ENCODE assay signal across 1 fruit fly cellular context in genomic region chr2L:9205133-9205615, dm6.
TF ChIP-seq lines count a peak whose summit lies in the region.

No protein-coding gene starts in this region.

TF ChIP-seq in whole organism, embryonic, 481 proteins besides CTCF, POLR2A, EP300 and RAD21 (continued from another document):
- peak; percentile 19 for TF ChIP-seq grn (GFP tag; optimal IDR thresholded peaks at IDR 0.05; lab: Kevin White, UChicago)
- TF ChIP-seq Awh (GFP tag; IDR thresholded peaks at IDR 0.05; lab: Robert Waterston, UW), result 0 out of 2 replicates have a peak, but pooled peaks have one; percentile 13
- TF ChIP-seq bowl (GFP tag; IDR thresholded peaks at IDR 0.05; lab: Robert Waterston, UW), result peak; percentile 86; the same call in 1 of the 2 replicates
- TF ChIP-seq CG8765 (GFP tag; IDR thresholded peaks at IDR 0.05; lab: Robert Waterston, UW), result peak; percentile 92; the same call in 1 of the 2 replicates
- TF ChIP-seq CG8478 (optimal IDR thresholded peaks at IDR 0.05; lab: Kevin White, UChicago), result no peak
- TF ChIP-seq CG14667 (GFP tag; IDR thresholded peaks at IDR 0.05; lab: Robert Waterston, UW), result no peak
- peak; percentile 63; the same call in 1 of the 2 replicates for TF ChIP-seq Rfx (GFP tag; IDR thresholded peaks at IDR 0.05; lab: Robert Waterston, UW)
- TF ChIP-seq nom (GFP tag; optimal IDR thresholded peaks at IDR 0.05; lab: Kevin White, UChicago), result peak; percentile 83
- peak; percentile 36; the same call in 1 of the 3 replicates for TF ChIP-seq CG11695 (GFP tag; IDR thresholded peaks at IDR 0.05; lab: Robert Waterston, UW)
- TF ChIP-seq CG3163 (GFP tag; optimal IDR thresholded peaks at IDR 0.05; lab: Kevin White, UChicago), result peak; percentile 90
- TF ChIP-seq CG6854 (GFP tag; optimal IDR thresholded peaks at IDR 0.05; lab: Kevin White, UChicago), result peak; percentile 39
- peak; percentile 2 for TF ChIP-seq oc (tag; optimal IDR thresholded peaks at IDR 0.05; lab: Kevin White, UChicago)
- peak; percentile 87; the same call in 2 of the 4 replicates for TF ChIP-seq chinmo (GFP tag; IDR thresholded peaks at IDR 0.05; lab: Robert Waterston, UW; ENCODE audit: partially characterized antibody)
- no peak for TF ChIP-seq NC2α (GFP tag; optimal IDR thresholded peaks at IDR 0.05; lab: Kevin White, UChicago)
- no peak for TF ChIP-seq CG11696 (GFP tag; IDR thresholded peaks at IDR 0.05; lab: Robert Waterston, UW)
- no peak for TF ChIP-seq row (GFP tag; IDR thresholded peaks at IDR 0.05; lab: Robert Waterston, UW)
- TF ChIP-seq Drgx (GFP tag; IDR thresholded peaks at IDR 0.05; lab: Robert Waterston, UW), result peak; percentile 86
- no peak for TF ChIP-seq ken (GFP tag; IDR thresholded peaks at IDR 0.05; lab: Robert Waterston, UW)
- peak; percentile 15 for TF ChIP-seq nerfin-1 (tag; optimal IDR thresholded peaks at IDR 0.05; lab: Kevin White, UChicago)
- TF ChIP-seq ATbp (GFP tag; optimal IDR thresholded peaks at IDR 0.05; lab: Kevin White, UChicago), result peak; percentile 93
- TF ChIP-seq sd (tag; optimal IDR thresholded peaks at IDR 0.05; lab: Kevin White, UChicago), result peak; percentile 55
- TF ChIP-seq kay (GFP tag; optimal IDR thresholded peaks at IDR 0.05; lab: Kevin White, UChicago), result no peak
- TF ChIP-seq CG4282 (GFP tag; optimal IDR thresholded peaks at IDR 0.05; lab: Kevin White, UChicago), result no peak
- no peak for TF ChIP-seq CG17186 (GFP tag; optimal IDR thresholded peaks at IDR 0.05; lab: Kevin White, UChicago)
- TF ChIP-seq CG4360 (GFP tag; IDR thresholded peaks at IDR 0.05; lab: Robert Waterston, UW), result peak; percentile 79
- TF ChIP-seq CG8089 (GFP tag; optimal IDR thresholded peaks at IDR 0.05; lab: Kevin White, UChicago), result no peak
- peak; percentile 32 for TF ChIP-seq CG3281 (GFP tag; optimal IDR thresholded peaks at IDR 0.05; lab: Kevin White, UChicago)
- peak; percentile 91; the same call in 2 of the 3 replicates for TF ChIP-seq ci (GFP tag; IDR thresholded peaks at IDR 0.05; lab: Robert Waterston, UW)
- TF ChIP-seq CG12219 (GFP tag; optimal IDR thresholded peaks at IDR 0.05; lab: Kevin White, UChicago), result peak; percentile 45
- no peak for TF ChIP-seq Bgb (GFP tag; IDR thresholded peaks at IDR 0.05; lab: Robert Waterston, UW; ENCODE audit: partially characterized antibody)
- TF ChIP-seq CG34224 (GFP tag; IDR thresholded peaks at IDR 0.05; lab: Robert Waterston, UW; ENCODE audit: partially characterized antibody), result peak; percentile 50; the same call in 1 of the 3 replicates
- no peak for TF ChIP-seq CG8290 (GFP tag; optimal IDR thresholded peaks at IDR 0.05; lab: Kevin White, UChicago)
- peak in 1 of 2 experiments; percentile 36 for TF ChIP-seq CG8290 (tag; optimal IDR thresholded peaks at IDR 0.05; lab: Kevin White, UChicago)
- no peak for TF ChIP-seq CG4617 (GFP tag; optimal IDR thresholded peaks at IDR 0.05; lab: Kevin White, UChicago; ENCODE audit: borderline replicate concordance)
- TF ChIP-seq cas (GFP tag; IDR thresholded peaks at IDR 0.05; lab: Robert Waterston, UW), result peak; percentile 66; the same call in 1 of the 2 replicates
- no peak for TF ChIP-seq CkIIα-i1 (GFP tag; IDR thresholded peaks at IDR 0.05; lab: Robert Waterston, UW)
- no peak for TF ChIP-seq CG3726 (GFP tag; IDR thresholded peaks at IDR 0.05; lab: Robert Waterston, UW)
- peak; percentile 62; the same call in 1 of the 2 replicates for TF ChIP-seq CG14014 (GFP tag; IDR thresholded peaks at IDR 0.05; lab: Robert Waterston, UW)
- TF ChIP-seq CG1529 (GFP tag; optimal IDR thresholded peaks at IDR 0.05; lab: Kevin White, UChicago), result no peak
- TF ChIP-seq slp2 (GFP tag; optimal IDR thresholded peaks at IDR 0.05; lab: Kevin White, UChicago), result no peak
- peak; percentile 42 for TF ChIP-seq exex (tag; optimal IDR thresholded peaks at IDR 0.05; lab: Kevin White, UChicago)
- no peak for TF ChIP-seq CG12391 (tag; optimal IDR thresholded peaks at IDR 0.05; lab: Kevin White, UChicago)
- peak; percentile 81; the same call in 1 of the 2 replicates for TF ChIP-seq vvl (GFP tag; IDR thresholded peaks at IDR 0.05; lab: Robert Waterston, UW)
- peak; percentile 32 for TF ChIP-seq Hmr (GFP tag; optimal IDR thresholded peaks at IDR 0.05; lab: Kevin White, UChicago)
- TF ChIP-seq maf-S (GFP tag; optimal IDR thresholded peaks at IDR 0.05; lab: Kevin White, UChicago), result no peak
- TF ChIP-seq schlank (tag; optimal IDR thresholded peaks at IDR 0.05; lab: Kevin White, UChicago), result no peak
- peak; percentile 15 for TF ChIP-seq CG13296 (GFP tag; optimal IDR thresholded peaks at IDR 0.05; lab: Kevin White, UChicago)
- TF ChIP-seq CG32532 (GFP tag; IDR thresholded peaks at IDR 0.05; lab: Robert Waterston, UW), result peak; percentile 59; the same call in 1 of the 2 replicates
- peak; percentile 73 for TF ChIP-seq sqz (GFP tag; optimal IDR thresholded peaks at IDR 0.05; lab: Kevin White, UChicago)
- TF ChIP-seq CG17385 (GFP tag; optimal IDR thresholded peaks at IDR 0.05; lab: Kevin White, UChicago), result peak; percentile 64
- no peak for TF ChIP-seq CG12942 (GFP tag; optimal IDR thresholded peaks at IDR 0.05; lab: Kevin White, UChicago)
- TF ChIP-seq CG11247 (GFP tag; IDR thresholded peaks at IDR 0.05; lab: Robert Waterston, UW), result no peak
- TF ChIP-seq Med (GFP tag; lab: Kevin White, UChicago), result peak; percentile 83
- TF ChIP-seq seq (GFP tag; IDR thresholded peaks at IDR 0.05; lab: Robert Waterston, UW), result 0 out of 2 replicates have a peak, but pooled peaks have one; percentile 39
- no peak for TF ChIP-seq cwo (GFP tag; optimal IDR thresholded peaks at IDR 0.05; lab: Kevin White, UChicago)
- peak; percentile 15 for TF ChIP-seq yki (optimal IDR thresholded peaks at IDR 0.05; lab: Kevin White, UChicago)
- peak; percentile 80 for TF ChIP-seq Fer1 (GFP tag; optimal IDR thresholded peaks at IDR 0.05; lab: Kevin White, UChicago)
- TF ChIP-seq Adf1 (GFP tag; IDR thresholded peaks at IDR 0.05; lab: Robert Waterston, UW), result peak; percentile 76; the same call in 1 of the 2 replicates
- TF ChIP-seq Hand (GFP tag; optimal IDR thresholded peaks at IDR 0.05; lab: Kevin White, UChicago), result peak; percentile 33
- TF ChIP-seq so (GFP tag; IDR thresholded peaks at IDR 0.05; lab: Robert Waterston, UW), result peak; percentile 72; the same call in 1 of the 3 replicates
- TF ChIP-seq mirr (GFP tag; optimal IDR thresholded peaks at IDR 0.05; lab: Kevin White, UChicago), result peak; percentile 64
- peak; percentile 43 for TF ChIP-seq CG4707 (GFP tag; optimal IDR thresholded peaks at IDR 0.05; lab: Kevin White, UChicago)
- no peak for TF ChIP-seq Nf-YB (GFP tag; optimal IDR thresholded peaks at IDR 0.05; lab: Kevin White, UChicago)
- peak; percentile 22 for TF ChIP-seq PHDP (tag; optimal IDR thresholded peaks at IDR 0.05; lab: Kevin White, UChicago)
- no peak for TF ChIP-seq BEAF-32 (GFP tag; optimal IDR thresholded peaks at IDR 0.05; lab: Kevin White, UChicago)
- peak; percentile 11 for TF ChIP-seq CG17568 (GFP tag; optimal IDR thresholded peaks at IDR 0.05; lab: Kevin White, UChicago)
- TF ChIP-seq corto (GFP tag; optimal IDR thresholded peaks at IDR 0.05; lab: Kevin White, UChicago), result peak; percentile 89
- TF ChIP-seq unpg (GFP tag; optimal IDR thresholded peaks at IDR 0.05; lab: Kevin White, UChicago), result peak; percentile 35
- TF ChIP-seq Jarid2 (GFP tag; optimal IDR thresholded peaks at IDR 0.05; lab: Kevin White, UChicago), result peak; percentile 49
- peak; percentile 45; the same call in 1 of the 3 replicates for TF ChIP-seq zen2 (GFP tag; IDR thresholded peaks at IDR 0.05; lab: Robert Waterston, UW; ENCODE audit: partially characterized antibody)
- TF ChIP-seq abd-A (tag; optimal IDR thresholded peaks at IDR 0.05; lab: Kevin White, UChicago), result peak; percentile 80
- TF ChIP-seq trem (tag; optimal IDR thresholded peaks at IDR 0.05; lab: Kevin White, UChicago), result no peak
- peak; percentile 99 for TF ChIP-seq pfk (GFP tag; optimal IDR thresholded peaks at IDR 0.05; lab: Kevin White, UChicago)
- TF ChIP-seq CG7357 (GFP tag; IDR thresholded peaks at IDR 0.05; lab: Robert Waterston, UW), result no peak
- TF ChIP-seq CG2129 (GFP tag; IDR thresholded peaks at IDR 0.05; lab: Robert Waterston, UW; ENCODE audit: partially characterized antibody), result no peak
- TF ChIP-seq jumu (GFP tag; optimal IDR thresholded peaks at IDR 0.05; lab: Kevin White, UChicago), result no peak
- no peak for TF ChIP-seq CG9932 (GFP tag; IDR thresholded peaks at IDR 0.05; lab: Robert Waterston, UW)
- peak; percentile 22 for TF ChIP-seq salm (tag; optimal IDR thresholded peaks at IDR 0.05; lab: Kevin White, UChicago)
- TF ChIP-seq klu (GFP tag; IDR thresholded peaks at IDR 0.05; lab: Robert Waterston, UW), result no peak
- peak; percentile 15 for TF ChIP-seq nau (GFP tag; optimal IDR thresholded peaks at IDR 0.05; lab: Kevin White, UChicago)
- no peak for TF ChIP-seq ssp (GFP tag; IDR thresholded peaks at IDR 0.05; lab: Robert Waterston, UW)
- TF ChIP-seq fd64A (GFP tag; optimal IDR thresholded peaks at IDR 0.05; lab: Kevin White, UChicago), result peak; percentile 18
- peak; percentile 32; the same call in 1 of the 2 replicates for TF ChIP-seq Xrp1 (GFP tag; IDR thresholded peaks at IDR 0.05; lab: Robert Waterston, UW)
- no peak for TF ChIP-seq ham (GFP tag; IDR thresholded peaks at IDR 0.05; lab: Robert Waterston, UW)
- TF ChIP-seq CG7271 (tag; optimal IDR thresholded peaks at IDR 0.05; lab: Kevin White, UChicago), result no peak
- TF ChIP-seq CG17912 (GFP tag; optimal IDR thresholded peaks at IDR 0.05; lab: Kevin White, UChicago), result no peak
- TF ChIP-seq gsb (GFP tag; IDR thresholded peaks at IDR 0.05; lab: Robert Waterston, UW), result no peak; the same call in 1 of the 2 replicates
- 0 out of 3 replicates have a peak, but pooled peaks have one; percentile 31 for TF ChIP-seq otp (GFP tag; IDR thresholded peaks at IDR 0.05; lab: Robert Waterston, UW)
- TF ChIP-seq BtbVII (GFP tag; optimal IDR thresholded peaks at IDR 0.05; lab: Kevin White, UChicago), result peak; percentile 47
- TF ChIP-seq CG6813 (GFP tag; optimal IDR thresholded peaks at IDR 0.05; lab: Kevin White, UChicago), result peak; percentile 41
- TF ChIP-seq toy (GFP tag; IDR thresholded peaks at IDR 0.05; lab: Robert Waterston, UW), result no peak
- TF ChIP-seq H2.0 (GFP tag; IDR thresholded peaks at IDR 0.05; lab: Robert Waterston, UW), result no peak
- TF ChIP-seq CG2116 (GFP tag; optimal IDR thresholded peaks at IDR 0.05; lab: Kevin White, UChicago), result no peak
- TF ChIP-seq stwl (tag; optimal IDR thresholded peaks at IDR 0.05; lab: Kevin White, UChicago), result peak; percentile 17
- peak; percentile 11 for TF ChIP-seq CG18599 (GFP tag; optimal IDR thresholded peaks at IDR 0.05; lab: Kevin White, UChicago)
- TF ChIP-seq Nf-YC (tag; optimal IDR thresholded peaks at IDR 0.05; lab: Kevin White, UChicago), result peak; percentile 13
- TF ChIP-seq kah (GFP tag; optimal IDR thresholded peaks at IDR 0.05; lab: Kevin White, UChicago), result peak; percentile 28
- TF ChIP-seq CG13123 (GFP tag; optimal IDR thresholded peaks at IDR 0.05; lab: Kevin White, UChicago), result no peak
- TF ChIP-seq hkb (optimal IDR thresholded peaks at IDR 0.05; lab: Kevin White, UChicago), result no peak
- peak; percentile 32; the same call in 1 of the 2 replicates for TF ChIP-seq hkb (GFP tag; IDR thresholded peaks at IDR 0.05; lab: Robert Waterston, UW)
- TF ChIP-seq CG3407 (GFP tag; optimal IDR thresholded peaks at IDR 0.05; lab: Kevin White, UChicago), result no peak
- TF ChIP-seq Blimp-1 (GFP tag; optimal IDR thresholded peaks at IDR 0.05; lab: Kevin White, UChicago), result peak; percentile 38
- peak; percentile 77 for TF ChIP-seq onecut (GFP tag; IDR thresholded peaks at IDR 0.05; lab: Robert Waterston, UW)
- peak; percentile 39; the same call in 1 of the 2 replicates for TF ChIP-seq HLH3B (GFP tag; IDR thresholded peaks at IDR 0.05; lab: Robert Waterston, UW)
- TF ChIP-seq sob (GFP tag; IDR thresholded peaks at IDR 0.05; lab: Robert Waterston, UW), result peak; percentile 71; the same call in 1 of the 2 replicates
- peak; percentile 64 for TF ChIP-seq HmgZ (tag; optimal IDR thresholded peaks at IDR 0.05; lab: Kevin White, UChicago)
- TF ChIP-seq gsb-n (tag; optimal IDR thresholded peaks at IDR 0.05; lab: Kevin White, UChicago), result no peak
- TF ChIP-seq Gsc (GFP tag; IDR thresholded peaks at IDR 0.05; lab: Robert Waterston, UW), result no peak
- no peak for TF ChIP-seq ems (GFP tag; optimal IDR thresholded peaks at IDR 0.05; lab: Kevin White, UChicago)
- TF ChIP-seq gro (GFP tag; optimal IDR thresholded peaks at IDR 0.05; lab: Kevin White, UChicago), result peak; percentile 60
- TF ChIP-seq ftz-f1 (GFP tag; optimal IDR thresholded peaks at IDR 0.05; lab: Kevin White, UChicago), result peak; percentile 12
- TF ChIP-seq unc-4 (GFP tag; IDR thresholded peaks at IDR 0.05; lab: Robert Waterston, UW; ENCODE audit: partially characterized antibody), result no peak
